Fruit fly (Drosophila melanogaster): ENCODE data around the gene nau.

nau gene

DNA sequence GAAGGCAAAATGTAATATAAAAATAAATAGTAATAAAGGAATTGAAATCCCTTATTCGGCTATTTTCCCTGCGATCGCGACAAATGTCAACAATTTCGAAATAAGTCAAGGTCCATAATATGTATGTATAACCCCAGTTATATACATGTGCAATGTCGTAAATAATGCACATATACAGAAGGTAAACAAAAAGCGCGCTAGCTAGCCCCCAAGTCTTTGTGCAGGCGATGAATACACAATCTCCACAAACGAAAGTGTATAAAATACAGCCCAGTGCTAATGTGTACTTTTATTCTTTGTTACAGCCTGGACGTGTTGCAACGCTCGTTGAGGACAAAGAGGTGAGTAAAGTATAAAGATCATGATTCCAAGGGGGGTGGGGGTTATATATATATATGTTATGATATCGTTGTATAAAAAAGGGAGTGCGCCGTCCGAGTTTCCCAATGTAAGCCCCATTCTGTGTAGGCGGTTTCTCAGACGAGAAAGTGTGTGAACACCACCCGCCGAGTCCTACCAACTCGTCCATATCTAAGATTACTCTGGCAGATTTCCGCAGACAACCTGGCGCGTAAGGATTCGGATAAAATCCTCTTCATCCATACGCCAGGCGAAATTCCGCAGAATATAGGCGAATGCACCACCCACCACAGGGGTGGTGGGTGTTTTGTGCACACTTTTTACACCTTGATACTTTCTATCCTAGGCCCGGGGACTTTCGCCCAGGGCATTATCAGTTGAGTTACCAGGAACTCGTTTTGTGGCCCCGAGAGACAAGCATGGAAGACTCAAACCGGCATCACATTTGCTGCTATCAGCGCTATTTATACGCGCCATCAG is 11.7 kb upstream of the nau start (continued):
- no peak for TF ChIP-seq kah (GFP tag; optimal IDR thresholded peaks at IDR 0.05)
- TF ChIP-seq Dek (tag; optimal IDR thresholded peaks at IDR 0.05) = peak; percentile 24
- TF ChIP-seq CG14014 (GFP tag; IDR thresholded peaks at IDR 0.05) = no peak
- 0 out of 2 replicates have a peak, but pooled peaks have one; percentile 27 for TF ChIP-seq CG6272 (GFP tag; IDR thresholded peaks at IDR 0.05)
- no peak for TF ChIP-seq CG14667 (GFP tag; IDR thresholded peaks at IDR 0.05)
- no peak for TF ChIP-seq hkb (optimal IDR thresholded peaks at IDR 0.05)
- TF ChIP-seq hkb (GFP tag; IDR thresholded peaks at IDR 0.05) = no peak; the same call in 1 of the 2 replicates
- peak in 1 of 2 experiments; percentile 73 for TF ChIP-seq Eip74EF (GFP tag; optimal IDR thresholded peaks at IDR 0.05)
- TF ChIP-seq CG10543 (GFP tag; optimal IDR thresholded peaks at IDR 0.05) = no peak
- 0 out of 3 replicates have a peak, but pooled peaks have one; percentile 36 for TF ChIP-seq sr (GFP tag; IDR thresholded peaks at IDR 0.05)
- TF ChIP-seq NK7.1 (GFP tag; optimal IDR thresholded peaks at IDR 0.05) = no peak
- TF ChIP-seq CG14860 (GFP tag; IDR thresholded peaks at IDR 0.05; ENCODE audit: partially characterized antibody) = peak; percentile 63; the same call in 2 of the 3 replicates
- TF ChIP-seq nmo (GFP tag; optimal IDR thresholded peaks at IDR 0.05) = no peak
- TF ChIP-seq B-H1 (GFP tag; IDR thresholded peaks at IDR 0.05) = no peak
- TF ChIP-seq CG6813 (GFP tag; optimal IDR thresholded peaks at IDR 0.05) = no peak
- no peak for TF ChIP-seq dmrt11E (tag; optimal IDR thresholded peaks at IDR 0.05)
- peak; percentile 24 for TF ChIP-seq abd-A (tag; optimal IDR thresholded peaks at IDR 0.05)
- no peak for TF ChIP-seq bigmax (GFP tag; optimal IDR thresholded peaks at IDR 0.05)
- no peak for TF ChIP-seq Fer2 (tag; optimal IDR thresholded peaks at IDR 0.05)
- peak; percentile 18 for TF ChIP-seq CG2875 (GFP tag; optimal IDR thresholded peaks at IDR 0.05)
- peak; percentile 60 for TF ChIP-seq vnd (GFP tag; IDR thresholded peaks at IDR 0.05; ENCODE audit: partially characterized antibody)
- TF ChIP-seq crol (GFP tag; IDR thresholded peaks at IDR 0.05) = peak; percentile 36; the same call in 1 of the 2 replicates
- TF ChIP-seq p53 (GFP tag; optimal IDR thresholded peaks at IDR 0.05) = no peak
- TF ChIP-seq CG5180 (GFP tag; optimal IDR thresholded peaks at IDR 0.05) = peak; percentile 42
- TF ChIP-seq ind (GFP tag; optimal IDR thresholded peaks at IDR 0.05) = no peak
- TF ChIP-seq Asciz (GFP tag; optimal IDR thresholded peaks at IDR 0.05) = no peak
- TF ChIP-seq ewg (GFP tag; optimal IDR thresholded peaks at IDR 0.05) = no peak
- peak; percentile 5 for TF ChIP-seq cad (GFP tag; optimal IDR thresholded peaks at IDR 0.05)
- TF ChIP-seq Hmr (GFP tag; optimal IDR thresholded peaks at IDR 0.05) = peak; percentile 32
- peak; percentile 65 for TF ChIP-seq kni (GFP tag; optimal IDR thresholded peaks at IDR 0.05)
- no peak for TF ChIP-seq jumu (GFP tag; optimal IDR thresholded peaks at IDR 0.05)
- no peak for TF ChIP-seq Ravus (GFP tag; IDR thresholded peaks at IDR 0.05)
- 0 out of 2 replicates have a peak, but pooled peaks have one; percentile 28 for TF ChIP-seq CG17328 (GFP tag; IDR thresholded peaks at IDR 0.05)
- no peak for TF ChIP-seq CG15011 (GFP tag; optimal IDR thresholded peaks at IDR 0.05)
- TF ChIP-seq Scr (GFP tag; IDR thresholded peaks at IDR 0.05; ENCODE audit: partially characterized antibody) = peak; percentile 61
- no peak for TF ChIP-seq tio (GFP tag; optimal IDR thresholded peaks at IDR 0.05)
- no peak for TF ChIP-seq CG1024 (GFP tag; IDR thresholded peaks at IDR 0.05)
- TF ChIP-seq CG14441 (GFP tag; IDR thresholded peaks at IDR 0.05) = no peak
- TF ChIP-seq CG10321 (GFP tag; IDR thresholded peaks at IDR 0.05) = no peak
- TF ChIP-seq nom (GFP tag; optimal IDR thresholded peaks at IDR 0.05) = peak; percentile 61
- TF ChIP-seq vvl (GFP tag; IDR thresholded peaks at IDR 0.05) = peak; percentile 34; the same call in 1 of the 2 replicates
- TF ChIP-seq Stat92E (GFP tag; optimal IDR thresholded peaks at IDR 0.05) = peak in 2 of 3 experiments; percentile 65 to 92
- no peak for TF ChIP-seq Myb (GFP tag; optimal IDR thresholded peaks at IDR 0.05)
- no peak for TF ChIP-seq pita (GFP tag; optimal IDR thresholded peaks at IDR 0.05)
- no peak for TF ChIP-seq lab (GFP tag; optimal IDR thresholded peaks at IDR 0.05)
- TF ChIP-seq dysf (GFP tag; IDR thresholded peaks at IDR 0.05) = 0 out of 3 replicates have a peak, but pooled peaks have one; percentile 22
- 0 out of 4 replicates have a peak, but pooled peaks have one; percentile 33 for TF ChIP-seq Dll (GFP tag; IDR thresholded peaks at IDR 0.05; ENCODE audit: partially characterized antibody)
